Fruit fly (Drosophila melanogaster) whole organism, adult: ENCODE measurements around the gene Ptp69D.

Experiments
- Crg-1 ChIP-seq: fragments of 200-800 bp; sonication (Bioruptor generic); optimal IDR thresholded peaks from 2 replicates; lab custom pipeline; 2016; ENCODE audit warnings: missing biosample characterization, missing genetic modification characterization
- ovo ChIP-seq: fragments of 200-800 bp; sonication (Bioruptor generic); optimal IDR thresholded peaks from 2 replicates; lab custom pipeline; 2016; ENCODE audit warnings: missing biosample characterization, missing genetic modification characterization

DNA sequence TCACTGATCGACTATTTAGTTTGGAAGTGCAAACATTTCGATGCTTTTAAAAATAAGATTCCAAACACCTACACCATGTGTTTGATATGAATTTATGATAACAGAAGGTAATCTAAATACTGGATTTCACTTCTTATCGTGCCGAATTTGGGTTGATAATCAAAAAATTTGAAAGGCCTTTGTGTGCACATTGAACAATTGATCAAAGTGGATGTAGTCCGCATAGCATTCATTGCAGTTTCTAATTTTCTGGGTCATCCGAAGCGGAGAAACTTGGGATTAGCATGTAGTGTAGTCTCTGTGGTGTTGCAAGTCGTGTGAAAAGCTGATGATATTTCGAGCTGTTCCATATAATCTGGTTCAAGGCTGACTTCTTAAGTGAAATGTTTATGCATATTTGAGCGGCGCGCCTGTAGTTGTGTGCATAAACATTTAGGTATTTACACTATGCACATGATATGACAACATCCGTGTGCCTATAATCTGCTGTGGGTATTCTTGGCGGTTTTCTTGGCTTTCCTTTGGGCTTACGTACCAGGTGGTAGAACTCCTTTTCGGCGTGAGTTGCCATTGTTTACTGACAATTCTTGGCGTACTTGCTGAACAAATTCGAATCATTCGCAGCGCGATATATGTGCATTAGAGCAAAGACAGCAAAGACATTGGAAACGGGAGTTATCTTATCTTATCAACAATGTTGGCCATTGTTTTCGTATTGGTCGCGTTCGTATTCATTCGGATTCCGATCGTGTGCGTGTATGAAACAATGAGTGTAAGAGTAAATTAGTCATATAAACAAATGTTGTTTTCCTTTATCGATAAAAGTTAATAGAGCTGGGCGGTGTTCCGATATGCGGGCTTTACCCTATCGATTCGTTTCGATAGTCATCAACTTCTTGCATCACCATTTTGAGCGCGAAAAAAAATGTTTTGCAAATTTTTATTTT is 38.3 kb downstream of the Ptp69D start, which contains the start of gene Hip1:
- TF ChIP-seq ovo (GFP tag; lab: Kevin White, UChicago) (no peak), Crg-1 (GFP tag; lab: Kevin White, UChicago) (no peak)
